Worm (Caenorhabditis elegans) whole organism, L4 larva: Measurements from ENCODE around the gene F33E11.2.
"Not testable (repeated sequence)": the region's sequence is repeated elsewhere in the genome, so short reads cannot be mapped to it uniquely, and the experiment has no call there.

Experiments used
- F37D6.2 ChIP-seq: sonication (generic microtip); optimal IDR thresholded peaks from 2 replicates; lab custom pipeline; 2016; ENCODE audit warnings: mild to moderate bottlenecking, missing genetic modification characterization, missing compliant biosample characterization
- F49E8.2 ChIP-seq: sonication (generic microtip); optimal IDR thresholded peaks from 2 replicates; lab custom pipeline; 2016; ENCODE audit warnings: missing compliant biosample characterization, mild to moderate bottlenecking, missing genetic modification characterization, borderline replicate concordance
- attf-4 ChIP-seq: sonication (generic microtip); optimal IDR thresholded peaks from 3 replicates; lab custom pipeline; 2017; ENCODE audit warnings: missing biosample characterization, missing genetic modification characterization
- ceh-44 ChIP-seq: fragments of 200-800 bp; sonication (Bioruptor generic); IDR thresholded peaks from 2 replicates; pipeline ENCODE4 v1.3.6; 2022; ENCODE audit warnings: missing genetic modification reagents, missing genetic modification characterization, missing compliant biosample characterization
- dmd-9 ChIP-seq: fragments of 200-800 bp; sonication (Bioruptor generic); IDR thresholded peaks from 2 replicates; pipeline ENCODE4 v1.3.6; 2022; ENCODE audit warnings: missing genetic modification reagents, missing genetic modification characterization, missing compliant biosample characterization
- dpl-1 ChIP-seq: fragments of 150-350 bp; optimal IDR thresholded peaks from 2 replicates; lab custom pipeline; 2014; ENCODE audit warnings: missing biosample characterization, missing genetic modification reagents, missing genetic modification characterization
- fos-1 ChIP-seq: fragments of 150-350 bp; optimal IDR thresholded peaks from 2 replicates; lab custom pipeline; 2014; ENCODE audit warnings: missing biosample characterization, missing genetic modification characterization
- jun-1 ChIP-seq: fragments of 150-350 bp; optimal IDR thresholded peaks from 2 replicates; lab custom pipeline; 2014; ENCODE audit warnings: missing biosample characterization, missing genetic modification reagents, missing genetic modification characterization
- mdl-1 ChIP-seq, 2 experiments: fragments of 150-350 bp in 1 of 2; sonication (generic microtip) in 1 of 2; optimal IDR thresholded peaks; 2 replicates each; lab custom pipeline; 2014 to 2017; ENCODE audit warnings: missing biosample characterization in 2 of 2, missing genetic modification characterization in 2 of 2
- nhr-28 ChIP-seq: fragments of 150-350 bp; optimal IDR thresholded peaks from 2 replicates; lab custom pipeline; 2014; ENCODE audit warnings: missing biosample characterization, missing genetic modification characterization
- unc-39 ChIP-seq: sonication (generic microtip); optimal IDR thresholded peaks from 2 replicates; lab custom pipeline; 2017; ENCODE audit warnings: missing biosample characterization, missing genetic modification characterization
- unc-62 ChIP-seq, 3 experiments: fragments of 150-350 bp in 1 of 3; sonication (generic microtip); optimal IDR thresholded peaks in 2 of 3; peaks in 1 of 3; 1 replicate in 1 of 3; 2 replicates in 2 of 3; lab custom pipeline; 2014 to 2017; ENCODE audit warnings: missing biosample characterization in 3 of 3, missing genetic modification characterization in 3 of 3, missing genetic modification reagents in 3 of 3, missing genotype in 1 of 3
- zag-1 ChIP-seq: fragments of 150-350 bp; optimal IDR thresholded peaks from 2 replicates; lab custom pipeline; 2014; ENCODE audit warnings: missing biosample characterization, missing genetic modification characterization

DNA sequence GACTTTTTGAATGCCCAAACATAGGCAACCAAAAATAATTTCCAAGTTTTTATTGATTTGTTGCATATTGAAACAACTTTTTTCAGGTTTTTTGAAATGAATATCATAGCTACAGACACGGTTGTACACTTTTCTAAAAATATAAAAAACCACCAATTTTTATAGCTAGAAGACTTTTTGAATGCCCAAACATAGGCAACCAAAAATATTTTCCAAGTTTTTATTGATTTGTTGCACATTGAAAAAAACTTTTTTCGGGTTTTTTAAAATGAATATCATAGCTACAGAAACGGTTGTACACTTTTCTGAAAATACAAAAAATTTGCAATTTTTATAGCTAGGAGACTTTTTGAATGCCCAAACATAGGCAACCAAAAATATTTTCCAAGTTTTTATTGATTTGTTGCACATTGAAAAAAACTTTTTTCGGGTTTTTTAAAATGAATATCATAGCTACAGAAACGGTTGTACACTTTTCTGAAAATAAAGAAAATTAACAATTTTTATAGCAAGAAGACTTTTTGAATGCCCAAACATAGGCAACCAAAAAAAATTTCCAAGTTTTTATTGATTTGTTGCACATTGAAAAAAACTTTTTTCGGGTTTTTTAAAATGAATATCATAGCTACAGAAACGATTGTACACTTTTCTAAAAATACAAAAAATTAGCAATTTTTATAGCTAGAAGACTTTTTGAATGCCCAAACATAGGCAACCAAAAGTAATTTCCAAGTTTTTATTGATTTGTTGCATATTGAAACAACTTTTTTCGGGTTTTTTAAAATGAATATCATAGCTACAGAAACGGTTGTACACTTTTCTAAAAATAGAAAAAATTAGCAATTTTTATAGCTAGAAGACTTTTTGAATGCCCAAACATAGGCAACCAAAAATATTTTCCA, 32.4 kb upstream of the F33E11.2 start:
- not testable (repeated sequence) for TF ChIP-seq jun-1 (tag; lab: Kevin White, UChicago); dpl-1; zag-1 (tag; lab: Kevin White, UChicago); fos-1 (tag; lab: Kevin White, UChicago); F49E8.2 (tag; lab: Kevin White, UChicago); unc-62 (GFP tag; optimal IDR thresholded peaks at IDR 0.05 in 1 of 2; lab: Kevin White, UChicago); unc-62 (tag; optimal IDR thresholded peaks at IDR 0.05; lab: Kevin White, UChicago); nhr-28 (tag; lab: Kevin White, UChicago); ceh-44; F37D6.2 (tag; lab: Kevin White, UChicago); dmd-9; attf-4 (tag; lab: Kevin White, UChicago); mdl-1 (tag; optimal IDR thresholded peaks at IDR 0.05; lab: Kevin White, UChicago); unc-39 (tag; lab: Kevin White, UChicago)
